Fruit fly (Drosophila melanogaster): ENCODE results near the gene Poc1.

DNA sequence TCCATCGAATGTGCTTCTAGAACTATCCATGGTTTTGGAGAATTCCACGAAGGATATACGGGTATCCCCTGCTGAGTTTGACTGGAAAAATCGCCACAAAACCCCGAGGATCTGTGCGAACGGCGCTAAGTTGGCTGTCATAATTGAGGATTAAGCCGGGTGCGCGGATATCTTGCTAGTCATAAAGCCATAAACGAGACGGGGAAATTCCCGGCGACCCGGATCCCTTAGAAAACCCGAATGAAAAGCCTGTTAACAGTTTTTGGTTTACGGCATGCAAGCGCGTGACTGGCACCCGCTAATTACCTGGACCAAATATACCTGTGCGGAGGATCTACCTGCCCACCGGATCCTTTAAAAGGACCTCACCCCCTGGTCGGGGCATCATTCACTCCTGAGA is 11.6 kb downstream of the Poc1 start, which contains the start of gene SNCF:
- TF ChIP-seq Pif1A (GFP tag; optimal IDR thresholded peaks at IDR 0.05) (no peak), Snoo (tag; optimal IDR thresholded peaks at IDR 0.05) (no peak), EcR (GFP tag; optimal IDR thresholded peaks at IDR 0.05) (no peak), CG17806 (tag; optimal IDR thresholded peaks at IDR 0.05) (no peak), Pif1B (GFP tag; optimal IDR thresholded peaks at IDR 0.05) (no peak), rn (GFP tag; IDR thresholded peaks at IDR 0.05) (no peak), Ets98B (GFP tag; IDR thresholded peaks at IDR 0.05) (no peak), CG8301 (tag; optimal IDR thresholded peaks at IDR 0.05) (no peak)

Measured in whole organism, pupa.